Fruit fly (Drosophila melanogaster): ENCODE measurements around the gene CG13692.

CG13692 gene

dm6 chr2L:419620-420184 is 1.9 kb upstream of the CG13692 start, which contains the start of the genes CG13690 and RpLP1 (continued):
- TF ChIP-seq Xbp1 (GFP tag; optimal IDR thresholded peaks at IDR 0.05) (peak; percentile 54), stwl (tag; optimal IDR thresholded peaks at IDR 0.05) (peak; percentile 76), Doc2 (GFP tag; IDR thresholded peaks at IDR 0.05) (no peak), jigr1 (GFP tag; IDR thresholded peaks at IDR 0.05) (no peak), CG12942 (GFP tag; optimal IDR thresholded peaks at IDR 0.05) (no peak), cg (GFP tag; optimal IDR thresholded peaks at IDR 0.05) (no peak), dpn (GFP tag; optimal IDR thresholded peaks at IDR 0.05) (peak; percentile 45 to 76), CG16815 (GFP tag; optimal IDR thresholded peaks at IDR 0.05) (no peak), Nf-YB (GFP tag; optimal IDR thresholded peaks at IDR 0.05) (peak; percentile 71), CG15601 (tag; optimal IDR thresholded peaks at IDR 0.05) (peak; percentile 86), cad (GFP tag; optimal IDR thresholded peaks at IDR 0.05) (no peak), sd (tag; optimal IDR thresholded peaks at IDR 0.05) (peak; percentile 61), CG31441 (GFP tag; IDR thresholded peaks at IDR 0.05) (peak; percentile 85), CG1602 (GFP tag; optimal IDR thresholded peaks at IDR 0.05) (peak; percentile 19), Gug (GFP tag; IDR thresholded peaks at IDR 0.05) (no peak), Side (GFP tag; optimal IDR thresholded peaks at IDR 0.05) (peak; percentile 75), eve (GFP tag; optimal IDR thresholded peaks at IDR 0.05) (no peak), jumu (GFP tag; optimal IDR thresholded peaks at IDR 0.05) (peak; percentile 11), CG1024 (GFP tag; IDR thresholded peaks at IDR 0.05) (peak; percentile 43; the same call in 1 of the 2 replicates), CG3163 (GFP tag; optimal IDR thresholded peaks at IDR 0.05) (peak; percentile 41), CG6765 (GFP tag; optimal IDR thresholded peaks at IDR 0.05) (peak; percentile 93), CG2129 (GFP tag; IDR thresholded peaks at IDR 0.05; ENCODE audit: partially characterized antibody) (no peak), CG11696 (GFP tag; IDR thresholded peaks at IDR 0.05) (0 out of 2 replicates have a peak, but pooled peaks have one; percentile 39), Blimp-1 (GFP tag; optimal IDR thresholded peaks at IDR 0.05) (peak; percentile 41), CG4360 (GFP tag; IDR thresholded peaks at IDR 0.05) (peak; percentile 47; the same call in 1 of the 2 replicates), sr (GFP tag; IDR thresholded peaks at IDR 0.05) (peak; percentile 61; the same call in 1 of the 3 replicates), CG13287 (GFP tag; IDR thresholded peaks at IDR 0.05; ENCODE audit: partially characterized antibody) (peak; percentile 9; the same call in 1 of the 2 replicates), CG6272 (GFP tag; IDR thresholded peaks at IDR 0.05) (no peak), CG5245 (GFP tag; optimal IDR thresholded peaks at IDR 0.05) (no peak), CG4707 (GFP tag; optimal IDR thresholded peaks at IDR 0.05) (peak; percentile 57), Hr3 (GFP tag; optimal IDR thresholded peaks at IDR 0.05) (peak; percentile 1), CG15514 (GFP tag; optimal IDR thresholded peaks at IDR 0.05) (peak; percentile 88), CG12391 (tag; optimal IDR thresholded peaks at IDR 0.05) (peak; percentile 84), CG17186 (GFP tag; optimal IDR thresholded peaks at IDR 0.05) (peak; percentile 83), bigmax (GFP tag; optimal IDR thresholded peaks at IDR 0.05) (peak; percentile 53), her (GFP tag; optimal IDR thresholded peaks at IDR 0.05) (peak; percentile 66), gfzf (GFP tag; optimal IDR thresholded peaks at IDR 0.05) (peak; percentile 97), CG2712 (tag; optimal IDR thresholded peaks at IDR 0.05) (peak; percentile 82), CG8359 (GFP tag; optimal IDR thresholded peaks at IDR 0.05; ENCODE audit: borderline replicate concordance) (peak; percentile 70), ssp (GFP tag; IDR thresholded peaks at IDR 0.05) (peak; percentile 19; the same call in 1 of the 2 replicates), gsb (GFP tag; IDR thresholded peaks at IDR 0.05) (peak; percentile 58), eyg (GFP tag; optimal IDR thresholded peaks at IDR 0.05) (peak; percentile 72), Abd-B (GFP tag; optimal IDR thresholded peaks at IDR 0.05) (peak; percentile 43), Scr (GFP tag; IDR thresholded peaks at IDR 0.05; ENCODE audit: partially characterized antibody) (no peak), CG11085 (GFP tag; IDR thresholded peaks at IDR 0.05) (peak; percentile 45; the same call in 1 of the 2 replicates), ewg (GFP tag; optimal IDR thresholded peaks at IDR 0.05) (peak; percentile 61), gcm2 (GFP tag; optimal IDR thresholded peaks at IDR 0.05) (peak; percentile 62), h (optimal IDR thresholded peaks at IDR 0.05) (no peak), chinmo (GFP tag; IDR thresholded peaks at IDR 0.05; ENCODE audit: partially characterized antibody) (no peak), fru (optimal IDR thresholded peaks at IDR 0.05) (no peak)

Measured in whole organism, embryonic.